Worm (Caenorhabditis elegans): ENCODE data around the gene F54E7.6.

F54E7.6 gene

DNA sequence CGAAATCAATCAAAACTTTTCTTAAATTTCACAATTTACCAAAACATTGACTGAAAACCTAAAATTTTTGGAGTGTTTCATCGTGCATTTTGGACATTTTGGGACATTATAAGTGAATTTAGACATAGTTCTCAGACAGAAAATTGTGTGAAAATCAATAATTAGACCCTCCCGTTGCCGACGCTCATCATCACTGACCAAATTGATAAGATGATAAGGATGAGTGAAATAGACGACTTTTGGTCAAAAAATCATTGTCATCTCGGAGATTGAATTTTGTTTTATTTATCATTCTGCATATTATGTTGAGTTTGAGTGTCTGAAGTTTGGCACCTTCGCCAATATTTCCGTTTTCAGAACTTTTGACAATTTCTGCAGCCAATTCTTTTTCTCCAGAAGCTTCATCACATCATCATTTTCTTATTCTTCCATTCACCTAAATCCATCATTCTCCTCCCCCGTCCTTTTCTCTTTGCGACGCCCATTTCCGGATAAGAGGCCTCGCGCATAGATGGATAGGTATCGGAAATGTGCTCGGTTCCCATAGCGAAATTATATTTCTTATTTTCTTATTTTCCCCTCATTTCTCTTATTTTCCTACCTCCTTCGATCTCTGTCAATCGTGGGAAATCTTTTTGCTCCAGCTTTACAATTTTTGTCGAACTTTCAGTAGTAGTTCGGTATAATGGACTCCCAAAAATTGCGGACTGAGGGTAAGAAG is 49.1 kb downstream of the F54E7.6 start, which contains the start of gene bas-1:
Gene bas-1 (plus strand): TSS at position 671 of the 721 bp plus-strand sequence.
- no peak for TF ChIP-seq W03F9.2 (tag; optimal IDR thresholded peaks at IDR 0.05)
- TF ChIP-seq him-1 (tag; optimal IDR thresholded peaks at IDR 0.05), result no peak
- TF ChIP-seq dao-5 (tag; optimal IDR thresholded peaks at IDR 0.05), result no peak

DNA sequence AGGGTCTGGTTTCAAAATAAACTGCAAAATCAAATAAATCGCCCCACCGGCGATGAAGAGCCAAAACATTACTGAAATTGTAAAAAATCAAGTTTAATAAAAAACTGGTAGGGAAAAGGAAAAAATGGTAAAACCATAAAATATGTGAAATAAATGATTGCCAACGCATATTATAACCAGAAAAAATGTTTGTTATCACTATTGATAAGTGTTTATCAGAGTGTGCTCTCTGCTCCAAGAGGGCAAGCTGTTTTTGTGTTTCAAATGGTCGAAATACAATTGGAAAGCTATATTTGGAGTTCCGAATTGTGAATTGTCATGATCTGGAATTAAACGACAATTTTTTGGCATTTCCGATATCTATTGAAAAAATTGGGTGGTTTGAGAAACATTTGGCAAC is 50.6 kb downstream of the F54E7.6 start, which contains the start of gene C05D2.8:
Gene C05D2.8 (minus strand): TSS at position 71 of the 400 bp plus-strand sequence.
- TF ChIP-seq him-1 (tag; optimal IDR thresholded peaks at IDR 0.05) (no peak), dao-5 (tag; optimal IDR thresholded peaks at IDR 0.05) (no peak), W03F9.2 (tag; optimal IDR thresholded peaks at IDR 0.05) (no peak)
